Fruit fly (Drosophila melanogaster) whole organism, adult: ENCODE measurements around the gene CG32483.
A peak's percentile ranks its signal among the peaks of the same experiment; 100 is the strongest.

Source experiments
- CG11617 ChIP-seq: fragments of 200-800 bp; sonication (Bioruptor generic); optimal IDR thresholded peaks from 2 replicates; lab custom pipeline; 2017; ENCODE audit warnings: mild to moderate bottlenecking, missing biosample characterization, missing genetic modification reagents, missing genetic modification characterization
- CG12768 ChIP-seq: fragments of 200-800 bp; sonication (Bioruptor generic); optimal IDR thresholded peaks from 2 replicates; lab custom pipeline; 2017; ENCODE audit warnings: missing biosample characterization, missing genetic modification characterization, mild to moderate bottlenecking, moderate library complexity, missing genetic modification reagents
- CG14711 ChIP-seq: fragments of 200-800 bp; sonication (Bioruptor generic); optimal IDR thresholded peaks from 2 replicates; lab custom pipeline; 2018; ENCODE audit warnings: missing biosample characterization, mild to moderate bottlenecking, missing genetic modification characterization, moderate library complexity
- CG1620 ChIP-seq: fragments of 200-800 bp; sonication (Bioruptor generic); optimal IDR thresholded peaks from 2 replicates; lab custom pipeline; 2016; ENCODE audit warnings: missing biosample characterization, missing genetic modification characterization
- CG33017 ChIP-seq: fragments of 200-800 bp; sonication (Bioruptor generic); optimal IDR thresholded peaks from 2 replicates; lab custom pipeline; 2018; ENCODE audit warnings: missing biosample characterization, mild to moderate bottlenecking, missing genetic modification characterization, moderate library complexity
- CG5204 ChIP-seq: fragments of 200-800 bp; sonication (Bioruptor generic); optimal IDR thresholded peaks from 2 replicates; lab custom pipeline; 2016; ENCODE audit warnings: missing biosample characterization, missing genetic modification characterization
- CG7045 ChIP-seq: fragments of 200-800 bp; sonication (Bioruptor generic); optimal IDR thresholded peaks from 2 replicates; lab custom pipeline; 2017; ENCODE audit warnings: missing biosample characterization, mild to moderate bottlenecking, missing genetic modification characterization
- CG7101 ChIP-seq: fragments of 200-800 bp; sonication (Bioruptor generic); optimal IDR thresholded peaks from 2 replicates; lab custom pipeline; 2018; ENCODE audit warnings: missing biosample characterization, mild to moderate bottlenecking, missing genetic modification characterization, moderate library complexity
- Clk ChIP-seq: fragments of 200-800 bp; sonication (Bioruptor generic); optimal IDR thresholded peaks from 2 replicates; lab custom pipeline; 2017; ENCODE audit warnings: missing biosample characterization, missing genetic modification characterization
- Crg-1 ChIP-seq: fragments of 200-800 bp; sonication (Bioruptor generic); optimal IDR thresholded peaks from 2 replicates; lab custom pipeline; 2016; ENCODE audit warnings: missing biosample characterization, missing genetic modification characterization
- Hr96 ChIP-seq: fragments of 200-800 bp; sonication (Bioruptor generic); optimal IDR thresholded peaks from 2 replicates; lab custom pipeline; 2016; ENCODE audit warnings: missing biosample characterization, missing genetic modification characterization
- Mnt ChIP-seq: fragments of 200-800 bp; sonication (Bioruptor generic); optimal IDR thresholded peaks from 2 replicates; lab custom pipeline; 2016; ENCODE audit warnings: missing biosample characterization, mild to moderate bottlenecking, missing genetic modification characterization
- bab1 ChIP-seq: fragments of 200-800 bp; sonication (Bioruptor generic); optimal IDR thresholded peaks from 3 replicates; lab custom pipeline; 2019; ENCODE audit warnings: missing biosample characterization, mild to moderate bottlenecking, missing genetic modification characterization, moderate library complexity
- cic ChIP-seq: fragments of 200-800 bp; sonication (Bioruptor generic); optimal IDR thresholded peaks from 2 replicates; lab custom pipeline; 2017; ENCODE audit warnings: missing biosample characterization, mild to moderate bottlenecking, missing genetic modification characterization, moderate library complexity
- cnc ChIP-seq, 2 experiments: fragments of >200 bp; optimal IDR thresholded peaks; 2 replicates each; lab custom pipeline; 2017
- kay ChIP-seq: fragments of 200-800 bp; sonication (Bioruptor generic); peaks from one replicate; lab custom pipeline; 2016; ENCODE audit warnings: missing biosample characterization, missing genetic modification characterization, borderline replicate concordance
- ovo ChIP-seq: fragments of 200-800 bp; sonication (Bioruptor generic); optimal IDR thresholded peaks from 2 replicates; lab custom pipeline; 2016; ENCODE audit warnings: missing biosample characterization, missing genetic modification characterization
- pad ChIP-seq: fragments of 200-800 bp; sonication (Bioruptor generic); optimal IDR thresholded peaks from 3 replicates; lab custom pipeline; 2017; ENCODE audit warnings: missing biosample characterization, missing genetic modification characterization, mild to moderate bottlenecking, moderate library complexity, missing genetic modification reagents
- tj ChIP-seq: fragments of 200-800 bp; sonication (Bioruptor generic); optimal IDR thresholded peaks from 3 replicates; lab custom pipeline; 2017; ENCODE audit warnings: missing biosample characterization, mild to moderate bottlenecking, missing genetic modification characterization, moderate library complexity
- toe ChIP-seq: fragments of 200-800 bp; sonication (Bioruptor generic); optimal IDR thresholded peaks from 2 replicates; lab custom pipeline; 2016; ENCODE audit warnings: missing biosample characterization, missing genetic modification characterization

Gene CG32483

DNA sequence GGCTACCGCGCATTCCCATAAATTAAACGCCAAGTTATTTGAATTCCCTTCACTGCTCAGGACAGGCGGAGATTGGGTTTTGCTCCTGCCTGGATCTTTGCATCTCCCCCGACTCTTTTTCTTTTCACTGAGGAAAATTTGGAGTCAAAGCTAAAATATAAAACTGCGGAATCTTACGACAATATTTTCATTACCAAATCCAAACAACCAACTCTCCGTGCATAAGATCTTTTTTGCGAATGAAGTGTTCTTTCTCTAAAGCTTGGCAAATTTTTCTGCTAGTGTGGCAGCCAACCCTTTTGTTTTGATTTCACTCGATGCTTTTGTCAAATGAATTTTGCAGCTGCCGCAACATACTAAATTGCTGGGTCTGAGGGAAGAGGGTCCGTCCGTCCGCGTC lies 38.0 kb upstream of the CG32483 start:
- TF ChIP-seq Mnt (GFP tag; lab: Kevin White, UChicago), result no peak
- TF ChIP-seq Hr96, result no peak
- TF ChIP-seq CG33017 (tag; lab: Kevin White, UChicago), result no peak
- TF ChIP-seq cnc (optimal IDR thresholded peaks at IDR 0.05; lab: Kevin White, UChicago), result no peak
- no peak for TF ChIP-seq CG14711 (tag; lab: Kevin White, UChicago)
- TF ChIP-seq tj (GFP tag; lab: Kevin White, UChicago), result no peak
- TF ChIP-seq CG12768 (GFP tag; lab: Kevin White, UChicago), result no peak
- TF ChIP-seq ovo (GFP tag; lab: Kevin White, UChicago), result no peak
- TF ChIP-seq CG7045 (GFP tag; lab: Kevin White, UChicago), result no peak
- TF ChIP-seq toe (GFP tag; lab: Kevin White, UChicago), result no peak
- TF ChIP-seq Crg-1, result no peak

DNA sequence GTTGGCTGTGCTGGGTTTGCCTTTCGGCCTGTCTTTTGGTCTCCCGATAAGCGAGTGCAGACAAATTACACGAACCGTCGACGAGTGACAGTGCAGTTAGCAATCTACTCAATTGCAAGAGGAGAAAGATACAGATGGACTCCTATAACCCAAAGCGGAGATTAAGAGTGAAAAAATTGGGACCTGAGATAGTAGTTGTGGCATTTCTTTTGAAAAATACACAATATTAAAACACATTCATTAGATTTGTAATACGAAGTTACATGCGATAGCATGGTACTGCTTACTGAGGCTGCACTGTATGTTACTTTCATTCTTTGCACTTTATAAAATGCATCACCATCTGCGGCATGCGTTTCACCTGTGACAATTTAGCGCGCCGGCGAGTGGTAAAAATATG lies 37.3 kb upstream of the CG32483 start:
- TF ChIP-seq CG14711 (tag; lab: Kevin White, UChicago), result no peak
- TF ChIP-seq Hr96, result no peak
- no peak for TF ChIP-seq Mnt (GFP tag; lab: Kevin White, UChicago)
- no peak for TF ChIP-seq bab1 (GFP tag; lab: Kevin White, UChicago)
- TF ChIP-seq CG33017 (tag; lab: Kevin White, UChicago), result no peak
- no peak for TF ChIP-seq CG11617 (GFP tag; lab: Kevin White, UChicago)
- TF ChIP-seq kay (GFP tag; lab: Kevin White, UChicago), result no peak
- TF ChIP-seq CG12768 (GFP tag; lab: Kevin White, UChicago), result no peak
- TF ChIP-seq pad (GFP tag; lab: Kevin White, UChicago), result no peak
- TF ChIP-seq CG5204, result no peak
- no peak for TF ChIP-seq tj (GFP tag; lab: Kevin White, UChicago)
- no peak for TF ChIP-seq ovo (GFP tag; lab: Kevin White, UChicago)
- no peak for TF ChIP-seq CG7045 (GFP tag; lab: Kevin White, UChicago)
- no peak for TF ChIP-seq Clk
- no peak for TF ChIP-seq CG1620 (GFP tag; lab: Kevin White, UChicago)
- TF ChIP-seq toe (GFP tag; lab: Kevin White, UChicago), result no peak
- TF ChIP-seq cic (GFP tag; lab: Kevin White, UChicago), result no peak
- no peak for TF ChIP-seq CG7101 (tag; lab: Kevin White, UChicago)

DNA sequence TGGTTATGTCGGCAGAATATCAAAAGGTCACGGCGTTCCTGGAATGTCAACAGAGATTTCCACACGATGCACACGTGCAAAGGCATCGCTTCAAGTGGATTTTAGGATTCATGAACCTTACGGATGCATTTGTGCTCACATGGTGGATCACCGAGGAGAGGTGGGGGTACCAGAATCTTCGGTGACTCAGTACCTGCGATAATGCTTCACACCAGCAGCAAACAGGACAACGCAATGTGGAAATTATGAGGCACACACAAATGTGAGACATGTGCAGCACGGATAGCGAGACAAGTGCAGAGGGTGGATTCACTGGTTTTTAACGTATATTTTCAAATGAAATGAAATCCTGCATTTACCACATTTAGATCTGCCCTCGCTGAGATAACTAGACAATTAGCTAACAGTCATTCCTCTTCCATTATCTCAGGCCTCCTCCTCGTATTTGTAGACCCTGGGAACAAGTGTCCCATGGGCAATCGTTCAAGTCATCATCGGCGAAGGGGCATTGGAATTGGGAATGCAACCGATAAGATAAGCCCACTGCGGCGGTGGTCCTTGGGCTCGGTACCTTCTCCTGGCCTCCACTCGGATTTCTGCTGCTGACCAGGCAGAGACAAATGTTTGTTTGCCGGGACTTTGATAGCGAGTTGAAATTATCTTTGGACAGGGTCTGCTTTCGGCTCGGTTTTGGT lies 36.8 kb upstream of the CG32483 start:
- TF ChIP-seq Mnt (GFP tag; lab: Kevin White, UChicago) (no peak), CG7045 (GFP tag; lab: Kevin White, UChicago) (no peak), Crg-1 (no peak), toe (GFP tag; lab: Kevin White, UChicago) (no peak)

dm6 chr3L:725527-726191 lies 35.8 kb upstream of the CG32483 start:
- TF ChIP-seq CG7045 (GFP tag; lab: Kevin White, UChicago) (no peak), CG33017 (tag; lab: Kevin White, UChicago) (no peak), Clk (no peak), CG7101 (tag; lab: Kevin White, UChicago) (no peak), cic (GFP tag; lab: Kevin White, UChicago) (no peak), CG12768 (GFP tag; lab: Kevin White, UChicago) (no peak), Crg-1 (no peak), pad (GFP tag; lab: Kevin White, UChicago) (no peak), CG14711 (tag; lab: Kevin White, UChicago) (no peak), kay (GFP tag; lab: Kevin White, UChicago) (no peak), CG1620 (GFP tag; lab: Kevin White, UChicago) (no peak), bab1 (GFP tag; lab: Kevin White, UChicago) (no peak), cnc (optimal IDR thresholded peaks at IDR 0.05; lab: Kevin White, UChicago) (no peak), tj (GFP tag; lab: Kevin White, UChicago) (no peak), ovo (GFP tag; lab: Kevin White, UChicago) (no peak), CG5204 (no peak), toe (GFP tag; lab: Kevin White, UChicago) (no peak), CG11617 (GFP tag; lab: Kevin White, UChicago) (no peak), Hr96 (no peak), Mnt (GFP tag; lab: Kevin White, UChicago) (no peak)

dm6 chr3L:724518-725341 lies 34.8 kb upstream of the CG32483 start:
- TF ChIP-seq Hr96 (peak; percentile 16), Clk (no peak), bab1 (GFP tag; lab: Kevin White, UChicago) (peak; percentile 38), CG5204 (no peak), cnc (optimal IDR thresholded peaks at IDR 0.05; lab: Kevin White, UChicago) (no peak), CG7101 (tag; lab: Kevin White, UChicago) (peak; percentile 61), CG12768 (GFP tag; lab: Kevin White, UChicago) (no peak), CG11617 (GFP tag; lab: Kevin White, UChicago) (peak; percentile 12), CG7045 (GFP tag; lab: Kevin White, UChicago) (no peak), kay (GFP tag; lab: Kevin White, UChicago) (no peak), CG14711 (tag; lab: Kevin White, UChicago) (peak; percentile 42), tj (GFP tag; lab: Kevin White, UChicago) (no peak), CG33017 (tag; lab: Kevin White, UChicago) (no peak)
